Fruit fly (Drosophila melanogaster): ENCODE results near the gene aust.

DNA sequence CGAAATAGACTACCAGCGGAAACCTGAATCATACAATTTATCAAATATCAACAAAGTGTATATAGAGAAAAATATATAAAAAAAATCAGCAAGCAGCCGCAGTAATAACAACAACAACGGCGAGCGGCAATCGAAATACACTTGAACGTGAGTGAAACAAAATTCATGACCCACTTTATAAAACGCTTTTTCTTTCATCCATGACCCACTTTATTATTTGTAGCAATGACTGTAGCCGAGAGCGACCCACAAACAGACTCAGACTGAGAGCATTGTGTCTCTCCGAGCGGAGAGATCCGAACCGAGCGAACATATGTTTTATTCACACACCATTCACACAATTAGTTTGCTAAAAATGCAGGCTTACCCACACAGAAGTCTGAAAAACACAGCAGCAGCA, 21.1 kb downstream of the aust start:
- TF ChIP-seq tj (GFP tag; optimal IDR thresholded peaks at IDR 0.05), result no peak
- no peak for TF ChIP-seq CG12768 (GFP tag; optimal IDR thresholded peaks at IDR 0.05)
- no peak for TF ChIP-seq Mnt (GFP tag; optimal IDR thresholded peaks at IDR 0.05)
- no peak for TF ChIP-seq CG7045 (GFP tag; optimal IDR thresholded peaks at IDR 0.05)
- TF ChIP-seq toe (GFP tag; optimal IDR thresholded peaks at IDR 0.05), result no peak
- no peak for TF ChIP-seq CG33017 (tag; optimal IDR thresholded peaks at IDR 0.05)
- TF ChIP-seq Clk (GFP tag; optimal IDR thresholded peaks at IDR 0.05), result no peak
- no peak for TF ChIP-seq CG1620 (GFP tag; optimal IDR thresholded peaks at IDR 0.05)
- no peak for TF ChIP-seq CG7101 (tag; optimal IDR thresholded peaks at IDR 0.05)
- TF ChIP-seq CG11617 (GFP tag; optimal IDR thresholded peaks at IDR 0.05), result no peak
- TF ChIP-seq pad (GFP tag; optimal IDR thresholded peaks at IDR 0.05), result no peak
- TF ChIP-seq bab1 (GFP tag; optimal IDR thresholded peaks at IDR 0.05), result no peak

Data from whole organism, adult.